Fruit fly (Drosophila melanogaster): ENCODE measurements around the gene CG13101.

Gene CG13101

DNA sequence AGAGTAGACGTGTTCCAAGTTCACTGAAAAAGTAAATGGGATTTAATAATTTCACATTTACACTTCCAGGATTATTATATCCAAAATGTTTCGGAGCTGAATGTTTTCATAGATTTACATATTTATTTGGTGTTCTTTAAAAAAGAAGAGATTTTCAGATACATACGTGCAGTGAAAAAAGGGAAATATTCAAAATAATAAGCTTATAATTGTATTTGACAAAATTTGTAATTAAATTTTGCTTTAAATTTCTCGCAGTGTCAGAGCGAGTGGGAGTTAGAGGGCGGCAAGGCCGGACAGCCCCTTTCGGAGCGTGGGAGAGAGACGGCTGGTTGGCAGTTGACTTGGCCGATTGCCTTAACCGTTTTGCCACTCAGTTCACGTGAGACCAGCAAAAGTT, 47.7 kb downstream of the CG13101 start, which contains the start of gene Tsp29Fb (continued):
- TF ChIP-seq CG9437 (GFP tag; optimal IDR thresholded peaks at IDR 0.05) (peak; percentile 64), CG4854 (GFP tag; optimal IDR thresholded peaks at IDR 0.05) (no peak), CG10462 (GFP tag; optimal IDR thresholded peaks at IDR 0.05) (no peak), CG10543 (GFP tag; optimal IDR thresholded peaks at IDR 0.05) (peak; percentile 77), BEAF-32 (GFP tag; optimal IDR thresholded peaks at IDR 0.05) (no peak), sna (GFP tag; IDR thresholded peaks at IDR 0.05; ENCODE audit: partially characterized antibody) (no peak), repo (GFP tag; optimal IDR thresholded peaks at IDR 0.05) (no peak), CG8290 (GFP tag; optimal IDR thresholded peaks at IDR 0.05) (no peak), CG8290 (tag; optimal IDR thresholded peaks at IDR 0.05) (peak in 1 of 2 experiments; percentile 10), CG13624 (GFP tag; optimal IDR thresholded peaks at IDR 0.05) (peak; percentile 71), CG2875 (GFP tag; optimal IDR thresholded peaks at IDR 0.05) (peak; percentile 7), CG43689 (GFP tag; IDR thresholded peaks at IDR 0.05) (no peak), slbo (GFP tag; IDR thresholded peaks at IDR 0.05) (peak; percentile 78), Bteb2 (GFP tag; optimal IDR thresholded peaks at IDR 0.05) (peak; percentile 58), CG16813 (GFP tag; IDR thresholded peaks at IDR 0.05; ENCODE audit: partially characterized antibody) (no peak), Max (GFP tag; optimal IDR thresholded peaks at IDR 0.05) (peak; percentile 46), Hr78 (GFP tag; optimal IDR thresholded peaks at IDR 0.05) (peak in 1 of 2 experiments; percentile 7), CG32772 (GFP tag; IDR thresholded peaks at IDR 0.05) (peak; percentile 60), ATbp (GFP tag; optimal IDR thresholded peaks at IDR 0.05) (peak; percentile 67), Nf-YB (GFP tag; optimal IDR thresholded peaks at IDR 0.05) (peak; percentile 46), CG8478 (optimal IDR thresholded peaks at IDR 0.05) (no peak), sens (GFP tag) (peak; percentile 90), CG8924 (tag; optimal IDR thresholded peaks at IDR 0.05) (peak; percentile 86), dimm (GFP tag; IDR thresholded peaks at IDR 0.05) (no peak), ems (GFP tag; optimal IDR thresholded peaks at IDR 0.05) (peak; percentile 48), CG1603 (tag; optimal IDR thresholded peaks at IDR 0.05) (peak; percentile 36), D19B (GFP tag; optimal IDR thresholded peaks at IDR 0.05) (peak; percentile 57), emc (GFP tag; optimal IDR thresholded peaks at IDR 0.05) (no peak), bab2 (GFP tag; optimal IDR thresholded peaks at IDR 0.05) (peak; percentile 65), B-H2 (GFP tag; optimal IDR thresholded peaks at IDR 0.05) (peak; percentile 73), CG4424 (GFP tag; optimal IDR thresholded peaks at IDR 0.05) (peak; percentile 54), nmo (GFP tag; optimal IDR thresholded peaks at IDR 0.05) (peak; percentile 77), lmd (GFP tag; IDR thresholded peaks at IDR 0.05) (peak; percentile 75), luna (GFP tag; optimal IDR thresholded peaks at IDR 0.05) (no peak), gcm2 (GFP tag; optimal IDR thresholded peaks at IDR 0.05) (no peak), Nf-YA (GFP tag; IDR thresholded peaks at IDR 0.05) (peak; percentile 45; the same call in 1 of the 2 replicates), fd96Cb (tag; optimal IDR thresholded peaks at IDR 0.05) (peak; percentile 75), Lim3 (GFP tag; IDR thresholded peaks at IDR 0.05) (no peak), NFAT (GFP tag; IDR thresholded peaks at IDR 0.05) (no peak; the same call in 1 of the 2 replicates), pho (GFP tag; optimal IDR thresholded peaks at IDR 0.05) (peak; percentile 60), da (GFP tag; optimal IDR thresholded peaks at IDR 0.05) (no peak), zen2 (GFP tag; IDR thresholded peaks at IDR 0.05; ENCODE audit: partially characterized antibody) (no peak), disco-r (GFP tag; optimal IDR thresholded peaks at IDR 0.05) (peak; percentile 7), CG6765 (GFP tag; optimal IDR thresholded peaks at IDR 0.05) (peak; percentile 79), Kr (GFP tag; optimal IDR thresholded peaks at IDR 0.05) (no peak), hbn (GFP tag; IDR thresholded peaks at IDR 0.05; ENCODE audit: partially characterized antibody) (no peak), CG17829 (tag; optimal IDR thresholded peaks at IDR 0.05) (peak; percentile 69), org-1 (GFP tag; optimal IDR thresholded peaks at IDR 0.05) (peak; percentile 71), CG2129 (GFP tag; IDR thresholded peaks at IDR 0.05; ENCODE audit: partially characterized antibody) (no peak), CG4820 (GFP tag; optimal IDR thresholded peaks at IDR 0.05) (peak; percentile 51), crp (GFP tag; optimal IDR thresholded peaks at IDR 0.05) (peak in 1 of 2 experiments; percentile 17)
